Worm (Caenorhabditis elegans): Measurements from ENCODE around the gene rab-6.2.
A peak's percentile ranks its signal among the peaks of the same experiment; 100 is the strongest.

rab-6.2 gene

ce11 chrX:17181220-17181619 is 41.1 kb upstream of the rab-6.2 start (continued):
- TF ChIP-seq nhr-19 (GFP tag; conservative IDR thresholded peaks at IDR 0.05) (peak; percentile 69), ceh-88 (GFP tag; IDR thresholded peaks at IDR 0.05) (no peak; the same call in 1 of the 2 replicates), lin-15B (tag; optimal IDR thresholded peaks at IDR 0.05) (no peak), ztf-11 (tag; optimal IDR thresholded peaks at IDR 0.05) (no peak), unc-62 (GFP tag; optimal IDR thresholded peaks at IDR 0.05) (no peak), nhr-20 (tag; optimal IDR thresholded peaks at IDR 0.05) (peak; percentile 65), dpl-1 (GFP tag; optimal IDR thresholded peaks at IDR 0.05) (peak in 1 of 3 experiments; percentile 23), tlp-1 (tag; optimal IDR thresholded peaks at IDR 0.05) (no peak), blmp-1 (tag; optimal IDR thresholded peaks at IDR 0.05) (peak; percentile 14), mab-9 (GFP tag; IDR thresholded peaks at IDR 0.05) (no peak), C34B4.2 (tag; optimal IDR thresholded peaks at IDR 0.05) (no peak)

- no peak for TF ChIP-seq sptf-1 (tag; optimal IDR thresholded peaks at IDR 0.05)
- TF ChIP-seq xbp-1 (tag; optimal IDR thresholded peaks at IDR 0.05): peak; percentile 48
- TF ChIP-seq aha-1 (tag; optimal IDR thresholded peaks at IDR 0.05): no peak
- TF ChIP-seq unc-98 (GFP tag; IDR thresholded peaks at IDR 0.05): no peak
- TF ChIP-seq ceh-90 (tag; optimal IDR thresholded peaks at IDR 0.05): no peak
- no peak for TF ChIP-seq elt-2 (tag; optimal IDR thresholded peaks at IDR 0.05)
- peak; percentile 54 for TF ChIP-seq tbx-2 (tag; optimal IDR thresholded peaks at IDR 0.05)
- TF ChIP-seq nhr-90 (tag; optimal IDR thresholded peaks at IDR 0.05; ENCODE audit: poor library complexity): peak; percentile 18
- TF ChIP-seq egl-27 (tag; optimal IDR thresholded peaks at IDR 0.05): peak in 1 of 2 experiments; percentile 71
- TF ChIP-seq lin-14 (GFP tag; optimal IDR thresholded peaks at IDR 0.05): peak; percentile 94
- TF ChIP-seq blmp-1 (tag; optimal IDR thresholded peaks at IDR 0.05): peak; percentile 57
- no peak for TF ChIP-seq ces-1 (GFP tag; optimal IDR thresholded peaks at IDR 0.05)
- TF ChIP-seq fos-1 (tag; optimal IDR thresholded peaks at IDR 0.05): peak; percentile 50
- TF ChIP-seq lir-3 (tag; optimal IDR thresholded peaks at IDR 0.05; ENCODE audit: poor library complexity): no peak
- TF ChIP-seq nhr-28 (tag; optimal IDR thresholded peaks at IDR 0.05): no peak
- TF ChIP-seq snu-23 (GFP tag; optimal IDR thresholded peaks at IDR 0.05): peak; percentile 75
- TF ChIP-seq unc-30 (tag; optimal IDR thresholded peaks at IDR 0.05): no peak
- TF ChIP-seq nhr-19 (GFP tag; conservative IDR thresholded peaks at IDR 0.05): peak; percentile 47
- no peak for TF ChIP-seq aly-2 (tag; optimal IDR thresholded peaks at IDR 0.05)
- TF ChIP-seq sup-37 (GFP tag; optimal IDR thresholded peaks at IDR 0.05): no peak
- no peak for TF ChIP-seq fkh-10 (GFP tag; optimal IDR thresholded peaks at IDR 0.05)
- TF ChIP-seq zag-1 (tag; optimal IDR thresholded peaks at IDR 0.05): no peak
- peak; percentile 79 for TF ChIP-seq nhr-20 (tag; optimal IDR thresholded peaks at IDR 0.05)
- peak; percentile 71 to 89 (median 86) for TF ChIP-seq ceh-82 (tag; optimal IDR thresholded peaks at IDR 0.05)
- TF ChIP-seq lin-39 (tag; optimal IDR thresholded peaks at IDR 0.05): no peak
- TF ChIP-seq zip-4 (GFP tag; optimal IDR thresholded peaks at IDR 0.05): peak; percentile 75
- peak; percentile 70 for TF ChIP-seq C16A3.4 (tag; optimal IDR thresholded peaks at IDR 0.05)
- TF ChIP-seq hlh-17 (GFP tag; optimal IDR thresholded peaks at IDR 0.05; ENCODE audit: borderline replicate concordance): no peak
- no peak for TF ChIP-seq ets-5 (GFP tag; IDR thresholded peaks at IDR 0.05)
- TF ChIP-seq lsy-2 (tag; optimal IDR thresholded peaks at IDR 0.05): peak; percentile 36 to 73
- peak; percentile 31 for TF ChIP-seq egl-13 (tag; optimal IDR thresholded peaks at IDR 0.05)
- peak; percentile 46 for TF ChIP-seq dsc-1 (tag; optimal IDR thresholded peaks at IDR 0.05)
- peak; percentile 61 for TF ChIP-seq fkh-8 (tag; optimal IDR thresholded peaks at IDR 0.05)
- TF ChIP-seq unc-62 (GFP tag; optimal IDR thresholded peaks at IDR 0.05): no peak
- no peak for TF ChIP-seq ceh-88 (GFP tag; IDR thresholded peaks at IDR 0.05)
- TF ChIP-seq unc-86 (tag; optimal IDR thresholded peaks at IDR 0.05): peak; percentile 24
- TF ChIP-seq irx-1 (tag; optimal IDR thresholded peaks at IDR 0.05): peak; percentile 2
- peak; percentile 81 for TF ChIP-seq skn-1 (tag; optimal IDR thresholded peaks at IDR 0.05)
- TF ChIP-seq pag-3 (tag; optimal IDR thresholded peaks at IDR 0.05; ENCODE audit: borderline replicate concordance, insufficient read depth): no peak
- TF ChIP-seq nhr-11 (tag; optimal IDR thresholded peaks at IDR 0.05): peak; percentile 17
- TF ChIP-seq lin-35 (GFP tag; optimal IDR thresholded peaks at IDR 0.05): peak; percentile 29 to 64
- peak; percentile 28 for TF ChIP-seq isw-1 (GFP tag; IDR thresholded peaks at IDR 0.05)
- no peak for TF ChIP-seq ceh-8 (GFP tag; optimal IDR thresholded peaks at IDR 0.05)
- peak; percentile 69 for TF ChIP-seq rnt-1 (tag; optimal IDR thresholded peaks at IDR 0.05)
- TF ChIP-seq lin-15B (tag; optimal IDR thresholded peaks at IDR 0.05): no peak
These were observed 37.9 kb upstream of the rab-6.2 start for ce11 chrX:17184363-17184762.
